Fruit fly (Drosophila melanogaster) whole organism, prepupa: ENCODE results near the gene dpr16.
A peak's percentile ranks its signal among the peaks of the same experiment; 100 is the strongest.

Experiments
- Blimp-1 ChIP-seq: fragments of 200-800 bp; sonication (Bioruptor generic); optimal IDR thresholded peaks from 3 replicates; lab custom pipeline; 2017; ENCODE audit warnings: missing biosample characterization, missing genetic modification characterization, mild to moderate bottlenecking, moderate library complexity, missing genetic modification reagents
- CG10631 ChIP-seq: fragments of 200-800 bp; sonication (Bioruptor generic); optimal IDR thresholded peaks from 2 replicates; lab custom pipeline; 2016; ENCODE audit warnings: missing biosample characterization, missing genetic modification characterization
- CG10669 ChIP-seq: fragments of 200-800 bp; sonication (Bioruptor generic); optimal IDR thresholded peaks from 3 replicates; lab custom pipeline; 2018; ENCODE audit warnings: missing biosample characterization, mild to moderate bottlenecking, missing genetic modification characterization, moderate library complexity
- CG11294 ChIP-seq: fragments of 200-800 bp; sonication (Bioruptor generic); IDR thresholded peaks from 2 replicates; pipeline ENCODE4 v1.3.6; 2022; ENCODE audit warnings: missing biosample characterization, missing genetic modification characterization
- CG11902 ChIP-seq: fragments of 200-800 bp; sonication (Bioruptor generic); optimal IDR thresholded peaks from 3 replicates; lab custom pipeline; 2016; ENCODE audit warnings: missing biosample characterization, missing genetic modification characterization
- CG15336 ChIP-seq: fragments of 200-800 bp; sonication (Bioruptor generic); IDR thresholded peaks from 2 replicates; pipeline ENCODE4 v1.3.6; 2022; ENCODE audit warnings: missing biosample characterization, missing genetic modification characterization
- CG1621 ChIP-seq: fragments of 200-800 bp; sonication (Bioruptor generic); optimal IDR thresholded peaks from 3 replicates; lab custom pipeline; 2018; ENCODE audit warnings: missing biosample characterization, mild to moderate bottlenecking, missing genetic modification characterization
- CG16779 ChIP-seq: fragments of 200-800 bp; sonication (Bioruptor generic); optimal IDR thresholded peaks from 3 replicates; lab custom pipeline; 2017; ENCODE audit warnings: missing biosample characterization, mild to moderate bottlenecking, missing genetic modification characterization
- CG3032 ChIP-seq: fragments of 200-800 bp; optimal IDR thresholded peaks from 2 replicates; lab custom pipeline; 2019; ENCODE audit warnings: missing biosample characterization, mild to moderate bottlenecking, missing genetic modification characterization, moderate library complexity
- CG32006 ChIP-seq: fragments of 200-800 bp; sonication (Bioruptor generic); optimal IDR thresholded peaks from 3 replicates; lab custom pipeline; 2017; ENCODE audit warnings: missing biosample characterization, mild to moderate bottlenecking, missing genetic modification characterization
- CG34406 ChIP-seq: fragments of 200-800 bp; sonication (Bioruptor generic); optimal IDR thresholded peaks from 3 replicates; lab custom pipeline; 2016; ENCODE audit warnings: missing biosample characterization, missing genetic modification characterization
- CG3919 ChIP-seq: fragments of 200-800 bp; sonication (Bioruptor generic); optimal IDR thresholded peaks from 3 replicates; lab custom pipeline; 2016; ENCODE audit warnings: missing biosample characterization, missing genetic modification characterization
- CG6163 ChIP-seq: fragments of 200-800 bp; sonication (Bioruptor generic); IDR thresholded peaks from 3 replicates; pipeline ENCODE4 v1.3.6; 2022; ENCODE audit warnings: missing biosample characterization, missing genetic modification characterization
- CG6792 ChIP-seq: fragments of 200-800 bp; sonication (Bioruptor generic); optimal IDR thresholded peaks from 3 replicates; lab custom pipeline; 2016; ENCODE audit warnings: missing biosample characterization, missing genetic modification characterization
- CG6808 ChIP-seq: fragments of 200-800 bp; sonication (Bioruptor generic); optimal IDR thresholded peaks from 3 replicates; lab custom pipeline; 2017; ENCODE audit warnings: missing biosample characterization, missing genetic modification characterization, mild to moderate bottlenecking, moderate library complexity, missing genetic modification reagents
- CG6854 ChIP-seq: fragments of 200-800 bp; sonication (Bioruptor generic); optimal IDR thresholded peaks from 2 replicates; lab custom pipeline; 2017; ENCODE audit warnings: missing biosample characterization, mild to moderate bottlenecking, missing genetic modification characterization
- CG8119 ChIP-seq: fragments of 200-800 bp; sonication (Bioruptor generic); IDR thresholded peaks from 3 replicates; pipeline ENCODE4 v1.3.6; 2022; ENCODE audit warnings: missing biosample characterization, missing genetic modification characterization
- CG8319 ChIP-seq: fragments of 200-800 bp; sonication (Bioruptor generic); optimal IDR thresholded peaks from 3 replicates; lab custom pipeline; 2016; ENCODE audit warnings: missing biosample characterization, missing genetic modification characterization
- CG8632 ChIP-seq: fragments of 200-800 bp; sonication (Bioruptor generic); optimal IDR thresholded peaks from 3 replicates; lab custom pipeline; 2016; ENCODE audit warnings: missing biosample characterization, missing genetic modification characterization
- CG9139 ChIP-seq: fragments of 200-800 bp; sonication (Bioruptor generic); optimal IDR thresholded peaks from 3 replicates; lab custom pipeline; 2017; ENCODE audit warnings: missing biosample characterization, mild to moderate bottlenecking, missing genetic modification characterization
- Eip75B ChIP-seq: fragments of 200-800 bp; sonication (Bioruptor generic); optimal IDR thresholded peaks from 3 replicates; lab custom pipeline; 2016; ENCODE audit warnings: missing biosample characterization, missing genetic modification characterization
- Eip78C ChIP-seq: fragments of 200-800 bp; sonication (Bioruptor generic); peaks from one replicate; lab custom pipeline; 2016; ENCODE audit warnings: missing biosample characterization, missing genetic modification characterization
- Ets21C ChIP-seq: fragments of 200-800 bp; sonication (Bioruptor generic); optimal IDR thresholded peaks from 3 replicates; lab custom pipeline; 2016; ENCODE audit warnings: missing biosample characterization, missing genetic modification characterization
- Gug ChIP-seq: fragments of 200-800 bp; sonication (Bioruptor generic); IDR thresholded peaks from 2 replicates; pipeline ENCODE4 v1.3.6; 2022; ENCODE audit warnings: missing biosample characterization, missing genetic modification characterization
- Hr39 ChIP-seq: fragments of 200-800 bp; sonication (Bioruptor generic); optimal IDR thresholded peaks from 2 replicates; lab custom pipeline; 2016; ENCODE audit warnings: missing biosample characterization, missing genetic modification characterization
- Hr4 ChIP-seq: fragments of 200-800 bp; sonication (Bioruptor generic); optimal IDR thresholded peaks from 3 replicates; lab custom pipeline; 2016; ENCODE audit warnings: missing biosample characterization, missing genetic modification characterization
- Lpt ChIP-seq: fragments of 200-800 bp; sonication (Bioruptor generic); optimal IDR thresholded peaks from 3 replicates; lab custom pipeline; 2016; ENCODE audit warnings: missing biosample characterization, missing genetic modification characterization
- Met ChIP-seq: fragments of 200-800 bp; sonication (Bioruptor generic); optimal IDR thresholded peaks from 3 replicates; lab custom pipeline; 2016; ENCODE audit warnings: missing biosample characterization, missing genetic modification characterization
- OdsH ChIP-seq: fragments of 200-800 bp; sonication (Bioruptor generic); optimal IDR thresholded peaks from 3 replicates; lab custom pipeline; 2016; ENCODE audit warnings: missing biosample characterization, missing genetic modification characterization
- Sox15 ChIP-seq: fragments of 200-800 bp; sonication (Bioruptor generic); optimal IDR thresholded peaks from 3 replicates; lab custom pipeline; 2016; ENCODE audit warnings: missing biosample characterization, missing genetic modification characterization
- achi ChIP-seq: fragments of 200-800 bp; sonication (Bioruptor generic); optimal IDR thresholded peaks from 3 replicates; lab custom pipeline; 2016; ENCODE audit warnings: missing biosample characterization, missing genetic modification characterization
- cyc ChIP-seq: fragments of 200-800 bp; sonication (Bioruptor generic); optimal IDR thresholded peaks from 3 replicates; lab custom pipeline; 2016; ENCODE audit warnings: missing biosample characterization, missing genetic modification characterization
- dac ChIP-seq: fragments of 200-800 bp; sonication (Bioruptor generic); optimal IDR thresholded peaks from 2 replicates; lab custom pipeline; 2017; ENCODE audit warnings: missing biosample characterization, mild to moderate bottlenecking, missing genetic modification characterization
- dsx ChIP-seq: fragments of 200-800 bp; optimal IDR thresholded peaks from 3 replicates; lab custom pipeline; 2019; ENCODE audit warnings: missing biosample characterization, mild to moderate bottlenecking, missing genetic modification characterization, moderate library complexity; ENCODE audit not compliant: poor library complexity, severe bottlenecking
- eg ChIP-seq: fragments of 200-800 bp; sonication (Bioruptor generic); IDR thresholded peaks from 3 replicates; pipeline ENCODE4 v1.3.6; 2022; ENCODE audit warnings: missing biosample characterization, missing genetic modification characterization
- fd59A ChIP-seq: fragments of 200-800 bp; sonication (Bioruptor generic); optimal IDR thresholded peaks from 2 replicates; lab custom pipeline; 2017; ENCODE audit warnings: missing biosample characterization, mild to moderate bottlenecking, missing genetic modification characterization, missing genetic modification reagents
- fkh ChIP-seq: fragments of 200-800 bp; sonication (Bioruptor generic); optimal IDR thresholded peaks from 3 replicates; lab custom pipeline; 2017; ENCODE audit warnings: missing biosample characterization, mild to moderate bottlenecking, missing genetic modification characterization, moderate library complexity
- lz ChIP-seq: fragments of 200-800 bp; sonication (Bioruptor generic); optimal IDR thresholded peaks from 3 replicates; lab custom pipeline; 2016; ENCODE audit warnings: missing biosample characterization, missing genetic modification characterization
- salr ChIP-seq, 2 experiments: fragments of 200-800 bp; sonication (Bioruptor generic); optimal IDR thresholded peaks; 3 replicates each; lab custom pipeline; 2016 to 2018; ENCODE audit warnings: missing biosample characterization in 2 of 2, missing genetic modification characterization in 2 of 2, mild to moderate bottlenecking in 1 of 2
- spab ChIP-seq: fragments of 200-800 bp; sonication (Bioruptor generic); optimal IDR thresholded peaks from 2 replicates; lab custom pipeline; 2017; ENCODE audit warnings: missing biosample characterization, mild to moderate bottlenecking, missing genetic modification characterization, missing genetic modification reagents
- ss ChIP-seq, 2 experiments: fragments of 200-800 bp; sonication (Bioruptor generic); optimal IDR thresholded peaks; 2 replicates in 1 of 2; 3 replicates in 1 of 2; lab custom pipeline; 2017 to 2018; ENCODE audit warnings: mild to moderate bottlenecking in 2 of 2, missing biosample characterization in 2 of 2, missing genetic modification characterization in 2 of 2, moderate library complexity in 1 of 2
- svp ChIP-seq: fragments of 200-800 bp; sonication (Bioruptor generic); peaks from one replicate; lab custom pipeline; 2016; ENCODE audit warnings: missing biosample characterization, missing genetic modification characterization
- topi ChIP-seq: fragments of 200-800 bp; sonication (Bioruptor generic); optimal IDR thresholded peaks from 3 replicates; lab custom pipeline; 2016; ENCODE audit warnings: missing biosample characterization, missing genetic modification characterization
- vri ChIP-seq: fragments of 200-800 bp; sonication (Bioruptor generic); optimal IDR thresholded peaks from 3 replicates; lab custom pipeline; 2016; ENCODE audit warnings: missing biosample characterization, mild to moderate bottlenecking, missing genetic modification characterization

Gene dpr16

dm6 chr3R:5209481-5209880 lies 58.8 kb downstream of the dpr16 start (continued):
- TF ChIP-seq lz: peak; percentile 81
- TF ChIP-seq fkh (GFP tag; lab: Kevin White, UChicago): no peak
- TF ChIP-seq CG6854 (GFP tag; lab: Kevin White, UChicago): peak; percentile 28
- TF ChIP-seq CG8632 (GFP tag; lab: Kevin White, UChicago): peak; percentile 86
- no peak for TF ChIP-seq svp (GFP tag; lab: Kevin White, UChicago)
- TF ChIP-seq CG8319 (GFP tag; lab: Kevin White, UChicago): peak; percentile 83
- TF ChIP-seq Lpt: peak; percentile 88
- TF ChIP-seq Hr4 (GFP tag; lab: Kevin White, UChicago): peak; percentile 93
- TF ChIP-seq dsx (GFP tag; lab: Kevin White, UChicago): peak; percentile 76
- peak; percentile 84 for TF ChIP-seq CG3032 (tag; lab: Kevin White, UChicago)
- TF ChIP-seq Sox15 (GFP tag; lab: Kevin White, UChicago): peak; percentile 82

dm6 chr3R:5211401-5211800 lies 60.7 kb downstream of the dpr16 start:
- TF ChIP-seq CG6163 (GFP tag; lab: Robert Waterston, UW) (no peak), cyc (GFP tag; lab: Kevin White, UChicago) (no peak), CG32006 (GFP tag; lab: Kevin White, UChicago) (no peak), CG3919 (no peak), CG1621 (tag; lab: Kevin White, UChicago) (no peak), Met (GFP tag; lab: Kevin White, UChicago) (no peak), spab (no peak), CG16779 (tag; lab: Kevin White, UChicago) (no peak)

- TF ChIP-seq dac (no peak), CG32006 (GFP tag; lab: Kevin White, UChicago) (peak; percentile 52), fkh (GFP tag; lab: Kevin White, UChicago) (no peak), CG16779 (tag; lab: Kevin White, UChicago) (peak; percentile 18), ss (GFP tag; optimal IDR thresholded peaks at IDR 0.05; lab: Kevin White, UChicago) (peak; percentile 65 to 69), spab (peak; percentile 49), CG15336 (0 out of 2 replicates have a peak, but pooled peaks have one; percentile 35), Gug (GFP tag; lab: Robert Waterston, UW) (0 out of 2 replicates have a peak, but pooled peaks have one; percentile 16), Met (GFP tag; lab: Kevin White, UChicago) (peak; percentile 26), Eip75B (peak; percentile 71), lz (peak; percentile 13), Sox15 (GFP tag; lab: Kevin White, UChicago) (no peak), fd59A (GFP tag; lab: Kevin White, UChicago) (peak; percentile 56), vri (GFP tag; lab: Kevin White, UChicago) (no peak), Ets21C (GFP tag; lab: Kevin White, UChicago) (no peak), Lpt (no peak), CG34406 (GFP tag; lab: Kevin White, UChicago) (peak; percentile 9), CG8119 (GFP tag; lab: Robert Waterston, UW) (0 out of 3 replicates have a peak, but pooled peaks have one; percentile 39), CG8319 (GFP tag; lab: Kevin White, UChicago) (no peak), achi (peak; percentile 43), topi (GFP tag; lab: Kevin White, UChicago) (peak; percentile 23), CG9139 (GFP tag; lab: Kevin White, UChicago) (peak; percentile 18), CG3919 (peak; percentile 65), CG11902 (GFP tag; lab: Kevin White, UChicago) (no peak), CG1621 (tag; lab: Kevin White, UChicago) (peak; percentile 36), OdsH (GFP tag; lab: Kevin White, UChicago) (peak; percentile 49), CG11294 (GFP tag; lab: Robert Waterston, UW) (no peak), Eip78C (peak; percentile 73), Hr39 (GFP tag; lab: Kevin White, UChicago) (peak; percentile 2), CG10669 (peak; percentile 63), CG6792 (GFP tag; lab: Kevin White, UChicago) (peak; percentile 25), salr (GFP tag; optimal IDR thresholded peaks at IDR 0.05; lab: Kevin White, UChicago) (peak in 1 of 2 experiments; percentile 20), Blimp-1 (GFP tag; lab: Kevin White, UChicago) (no peak), CG10631 (GFP tag; lab: Kevin White, UChicago) (peak; percentile 50), Hr4 (GFP tag; lab: Kevin White, UChicago) (peak; percentile 10), CG6808 (peak; percentile 72), eg (GFP tag; lab: Robert Waterston, UW) (no peak)
Observed at dm6 chr3R:5211901-5212758, 61.4 kb downstream of the dpr16 start.
